Fruit fly (Drosophila melanogaster): ENCODE measurements around the gene CG7453.

Gene CG7453

DNA sequence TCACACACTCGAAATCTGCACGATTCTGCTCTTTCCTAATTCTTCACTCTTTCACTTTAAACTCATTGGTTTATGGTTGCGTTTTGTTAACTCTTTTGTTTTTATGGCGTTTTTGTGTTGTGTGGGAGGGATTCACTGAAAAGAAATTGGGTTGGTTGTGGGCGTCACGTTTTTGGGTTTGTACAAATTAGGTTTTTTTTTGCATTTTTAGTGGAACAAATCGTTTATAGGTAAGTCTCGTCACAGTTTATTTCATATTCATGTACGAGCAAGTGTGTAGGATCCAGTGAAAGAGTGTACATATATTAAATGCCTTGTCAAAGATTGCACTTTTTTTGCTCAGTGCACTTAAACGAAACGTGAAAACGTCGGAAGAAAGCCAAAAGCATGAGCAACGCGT, 15.2 kb upstream of the CG7453 start (continued):
- TF ChIP-seq sug (tag; optimal IDR thresholded peaks at IDR 0.05) (no peak), pum (GFP tag; optimal IDR thresholded peaks at IDR 0.05) (peak; percentile 15), CG10959 (GFP tag; IDR thresholded peaks at IDR 0.05) (no peak), CG7357 (GFP tag; IDR thresholded peaks at IDR 0.05) (no peak), CG13624 (GFP tag; optimal IDR thresholded peaks at IDR 0.05) (no peak), CG34376 (GFP tag; optimal IDR thresholded peaks at IDR 0.05) (no peak), ham (GFP tag; IDR thresholded peaks at IDR 0.05) (no peak), CG10565 (GFP tag; optimal IDR thresholded peaks at IDR 0.05) (no peak), CG9609 (GFP tag; optimal IDR thresholded peaks at IDR 0.05) (peak; percentile 38), Dip3 (GFP tag; optimal IDR thresholded peaks at IDR 0.05) (peak; percentile 3), ash1 (GFP tag; optimal IDR thresholded peaks at IDR 0.05) (no peak), dati (GFP tag; IDR thresholded peaks at IDR 0.05) (no peak), CG10366 (GFP tag; IDR thresholded peaks at IDR 0.05) (peak; percentile 7; the same call in 1 of the 2 replicates), Sry-β (GFP tag; optimal IDR thresholded peaks at IDR 0.05) (no peak), CkIIα-i1 (GFP tag; IDR thresholded peaks at IDR 0.05) (no peak), CG6683 (GFP tag; optimal IDR thresholded peaks at IDR 0.05) (no peak), dmrt99B (tag; optimal IDR thresholded peaks at IDR 0.05) (peak; percentile 48), CG1647 (GFP tag; optimal IDR thresholded peaks at IDR 0.05) (no peak), CG16813 (GFP tag; IDR thresholded peaks at IDR 0.05; ENCODE audit: partially characterized antibody) (no peak), CG9727 (GFP tag; optimal IDR thresholded peaks at IDR 0.05) (no peak), E2f2 (GFP tag; IDR thresholded peaks at IDR 0.05) (no peak), Ets97D (GFP tag; optimal IDR thresholded peaks at IDR 0.05) (no peak), CG17568 (GFP tag; optimal IDR thresholded peaks at IDR 0.05) (no peak), Stat92E (GFP tag; optimal IDR thresholded peaks at IDR 0.05) (no peak), ab (GFP tag; optimal IDR thresholded peaks at IDR 0.05) (no peak), CG43689 (GFP tag; IDR thresholded peaks at IDR 0.05) (no peak), zfh1 (GFP tag; IDR thresholded peaks at IDR 0.05) (no peak), sd (tag; optimal IDR thresholded peaks at IDR 0.05) (no peak), row (GFP tag; IDR thresholded peaks at IDR 0.05) (0 out of 3 replicates have a peak, but pooled peaks have one; percentile 32), tio (GFP tag; optimal IDR thresholded peaks at IDR 0.05) (peak; percentile 37), CG16863 (GFP tag; optimal IDR thresholded peaks at IDR 0.05) (no peak), pnt (GFP tag; optimal IDR thresholded peaks at IDR 0.05) (no peak), CG6689 (GFP tag; IDR thresholded peaks at IDR 0.05) (no peak; the same call in 1 of the 2 replicates), inv (GFP tag; IDR thresholded peaks at IDR 0.05; ENCODE audit: partially characterized antibody) (no peak), repo (GFP tag; optimal IDR thresholded peaks at IDR 0.05) (no peak), Hr39 (optimal IDR thresholded peaks at IDR 0.05) (no peak), CG12391 (tag; optimal IDR thresholded peaks at IDR 0.05) (peak; percentile 7), Atf6 (GFP tag; IDR thresholded peaks at IDR 0.05) (no peak), zf30C (GFP tag; optimal IDR thresholded peaks at IDR 0.05) (peak; percentile 2), yki (optimal IDR thresholded peaks at IDR 0.05) (no peak), HmgD (GFP tag; optimal IDR thresholded peaks at IDR 0.05) (no peak), CTCF (GFP tag; optimal IDR thresholded peaks at IDR 0.05) (no peak), ato (GFP tag; IDR thresholded peaks at IDR 0.05; ENCODE audit: partially characterized antibody) (no peak), Lhr (GFP tag; optimal IDR thresholded peaks at IDR 0.05) (no peak), Sry-δ (GFP tag; optimal IDR thresholded peaks at IDR 0.05) (no peak), CG7928 (GFP tag; optimal IDR thresholded peaks at IDR 0.05) (no peak), CG11504 (tag; optimal IDR thresholded peaks at IDR 0.05) (peak; percentile 60), Dip2 (GFP tag; IDR thresholded peaks at IDR 0.05) (no peak), CG10654 (GFP tag; optimal IDR thresholded peaks at IDR 0.05) (no peak), lilli (GFP tag; optimal IDR thresholded peaks at IDR 0.05) (peak; percentile 19), ro (GFP tag; IDR thresholded peaks at IDR 0.05) (no peak), aop (GFP tag; IDR thresholded peaks at IDR 0.05) (no peak), HLH54F (GFP tag; optimal IDR thresholded peaks at IDR 0.05) (peak; percentile 10), CG3838 (GFP tag; optimal IDR thresholded peaks at IDR 0.05) (no peak)
